Worm (Caenorhabditis elegans) whole organism, L4 larva: ENCODE data around the gene Y69A2AR.47.

Experiments
- D1046.2 ChIP-seq: fragments of 200-800 bp; sonication (Bioruptor generic); IDR thresholded peaks from 2 replicates; pipeline ENCODE4 v1.3.6; 2022; ENCODE audit warnings: missing genetic modification characterization, missing compliant biosample characterization
- F37D6.2 ChIP-seq: sonication (generic microtip); optimal IDR thresholded peaks from 2 replicates; lab custom pipeline; 2016; ENCODE audit warnings: mild to moderate bottlenecking, missing genetic modification characterization, missing compliant biosample characterization
- F44E2.7 ChIP-seq: fragments of 200-800 bp; sonication (Bioruptor generic); IDR thresholded peaks from 2 replicates; pipeline ENCODE4 v2.1.2; 2022; ENCODE audit warnings: missing genetic modification characterization, missing compliant biosample characterization
- F49E8.2 ChIP-seq: sonication (generic microtip); optimal IDR thresholded peaks from 2 replicates; lab custom pipeline; 2016; ENCODE audit warnings: missing compliant biosample characterization, mild to moderate bottlenecking, missing genetic modification characterization, borderline replicate concordance
- Y105C5A.15 ChIP-seq: fragments of 200-800 bp; sonication (Bioruptor generic); IDR thresholded peaks from 2 replicates; pipeline ENCODE4 v1.3.6; 2022; ENCODE audit warnings: missing genetic modification characterization, missing compliant biosample characterization
- Y48G9A.11 ChIP-seq: fragments of 200-800 bp; sonication (Bioruptor generic); IDR thresholded peaks from 2 replicates; pipeline ENCODE4 v1.3.6; 2022; ENCODE audit warnings: missing genetic modification reagents, missing genetic modification characterization, missing compliant biosample characterization
- Y5F2A.4 ChIP-seq: fragments of 200-800 bp; sonication (Bioruptor generic); optimal IDR thresholded peaks from 2 replicates; lab custom pipeline; 2018; ENCODE audit warnings: mild to moderate bottlenecking, missing genetic modification characterization, missing compliant biosample characterization
- Y75B8A.6 ChIP-seq: fragments of 200-800 bp; sonication (Bioruptor generic); IDR thresholded peaks from 2 replicates; pipeline ENCODE4 v1.3.6; 2022; ENCODE audit warnings: missing genetic modification reagents, missing genetic modification characterization, missing compliant biosample characterization
- ZK337.2 ChIP-seq: fragments of 200-800 bp; sonication (Bioruptor generic); IDR thresholded peaks from 2 replicates; pipeline ENCODE4 v1.3.6; 2022; ENCODE audit warnings: missing genetic modification reagents, missing genetic modification characterization, missing compliant biosample characterization
- ZK546.5 ChIP-seq, 2 experiments: sonication (generic microtip); optimal IDR thresholded peaks; 2 replicates each; lab custom pipeline; 2017; ENCODE audit warnings: missing biosample characterization in 2 of 2, missing genetic modification characterization in 2 of 2
- aly-2 ChIP-seq: sonication (generic microtip); optimal IDR thresholded peaks from 2 replicates; lab custom pipeline; 2018; ENCODE audit warnings: missing biosample characterization, missing genetic modification characterization
- ama-1 ChIP-seq: fragments of 150-350 bp; optimal IDR thresholded peaks from 2 replicates; lab custom pipeline; 2014; ENCODE audit warnings: inconsistent platforms, mixed read lengths
- ceh-20 ChIP-seq: fragments of 200-800 bp; sonication (Bioruptor generic); IDR thresholded peaks from 2 replicates; pipeline ENCODE4 v1.3.6; 2022; ENCODE audit warnings: missing genetic modification reagents, missing genetic modification characterization, missing compliant biosample characterization
- ceh-28 ChIP-seq: fragments of 150-350 bp; optimal IDR thresholded peaks from 2 replicates; lab custom pipeline; 2014; ENCODE audit warnings: missing biosample characterization, missing genetic modification reagents, missing genetic modification characterization
- cey-2 ChIP-seq: sonication (generic microtip); optimal IDR thresholded peaks from 3 replicates; lab custom pipeline; 2017; ENCODE audit warnings: missing genetic modification characterization, mild to moderate bottlenecking, missing compliant biosample characterization, antibody characterized with exemption, borderline replicate concordance; ENCODE audit not compliant: insufficient read depth
- ctbp-1 ChIP-seq: fragments of 200-800 bp; sonication (Bioruptor generic); IDR thresholded peaks from 2 replicates; pipeline ENCODE4 v1.3.6; 2022; ENCODE audit warnings: missing genetic modification reagents, missing genetic modification characterization, missing compliant biosample characterization
- daf-12 ChIP-seq: fragments of 150-350 bp; optimal IDR thresholded peaks from 2 replicates; lab custom pipeline; 2014; ENCODE audit warnings: missing biosample characterization, missing genetic modification reagents, missing genetic modification characterization
- daf-16 ChIP-seq, 3 experiments: sonication (generic microtip); optimal IDR thresholded peaks; 2 replicates each; lab custom pipeline; 2016 to 2017; ENCODE audit warnings: missing genetic modification characterization in 3 of 3, missing genetic modification reagents in 3 of 3, mild to moderate bottlenecking in 2 of 3, missing compliant biosample characterization in 2 of 3, missing biosample characterization in 1 of 3, moderate library complexity in 1 of 3
- dmd-6 ChIP-seq: fragments of 200-800 bp; sonication (Bioruptor generic); IDR thresholded peaks from 2 replicates; pipeline ENCODE4 v1.3.6; 2022; ENCODE audit warnings: missing genetic modification reagents, missing genetic modification characterization, missing compliant biosample characterization
- dpl-1 ChIP-seq: fragments of 150-350 bp; optimal IDR thresholded peaks from 2 replicates; lab custom pipeline; 2014; ENCODE audit warnings: missing biosample characterization, missing genetic modification reagents, missing genetic modification characterization
- fos-1 ChIP-seq: fragments of 150-350 bp; optimal IDR thresholded peaks from 2 replicates; lab custom pipeline; 2014; ENCODE audit warnings: missing biosample characterization, missing genetic modification characterization
- gei-8 ChIP-seq: fragments of 200-800 bp; sonication (Bioruptor generic); optimal IDR thresholded peaks from 2 replicates; lab custom pipeline; 2018; ENCODE audit warnings: mild to moderate bottlenecking, missing genetic modification characterization, missing compliant biosample characterization
- hif-1 ChIP-seq, 2 experiments: sonication (generic microtip); optimal IDR thresholded peaks; 2 replicates each; lab custom pipeline; 2016 to 2017; ENCODE audit warnings: missing compliant biosample characterization in 2 of 2, missing genetic modification characterization in 2 of 2, missing genetic modification reagents in 2 of 2, missing genotype in 2 of 2, mild to moderate bottlenecking in 1 of 2
- hlh-11 ChIP-seq: fragments of 200-800 bp; sonication (Bioruptor generic); optimal IDR thresholded peaks from 2 replicates; lab custom pipeline; 2018; ENCODE audit warnings: mild to moderate bottlenecking, missing genetic modification characterization, missing compliant biosample characterization
- hlh-30 ChIP-seq: sonication (generic microtip); optimal IDR thresholded peaks from 2 replicates; lab custom pipeline; 2017; ENCODE audit warnings: antibody characterized with exemption, mild to moderate bottlenecking, missing genetic modification characterization, missing compliant biosample characterization; ENCODE audit not compliant: insufficient read depth
- lim-7 ChIP-seq: fragments of 200-800 bp; sonication (Bioruptor generic); IDR thresholded peaks from 2 replicates; pipeline ENCODE4 v1.3.6; 2022; ENCODE audit warnings: missing genetic modification characterization, missing compliant biosample characterization
- lin-1 ChIP-seq: fragments of 200-800 bp; sonication (Bioruptor generic); IDR thresholded peaks from 2 replicates; pipeline ENCODE4 v1.3.6; 2022; ENCODE audit warnings: missing genetic modification reagents, missing genetic modification characterization, missing compliant biosample characterization
- lin-29 ChIP-seq: fragments of 200-800 bp; sonication (Bioruptor generic); IDR thresholded peaks from 2 replicates; pipeline ENCODE4 v1.3.6; 2022; ENCODE audit warnings: missing genetic modification reagents, missing genetic modification characterization, missing compliant biosample characterization
- lin-38 ChIP-seq: fragments of 200-800 bp; sonication (Bioruptor generic); IDR thresholded peaks from 2 replicates; pipeline ENCODE4 v1.3.6; 2022; ENCODE audit warnings: missing genetic modification reagents, missing genetic modification characterization, missing compliant biosample characterization
- lsy-2 ChIP-seq, 2 experiments: fragments of 150-350 bp in 1 of 2; sonication (generic microtip) in 1 of 2; optimal IDR thresholded peaks; 2 replicates each; lab custom pipeline; 2014 to 2017; ENCODE audit warnings: missing biosample characterization in 2 of 2, missing genetic modification characterization in 2 of 2
- madf-5 ChIP-seq, 2 experiments: fragments of 200-800 bp; sonication (Bioruptor generic); IDR thresholded peaks; 2 replicates each; pipeline ENCODE4 v1.3.6; 2022; ENCODE audit warnings: missing compliant biosample characterization in 2 of 2, missing genetic modification characterization in 2 of 2
- mdt-29 ChIP-seq: fragments of 200-800 bp; sonication (Bioruptor generic); IDR thresholded peaks from 2 replicates; pipeline ENCODE4 v1.3.6; 2022; ENCODE audit warnings: missing genetic modification reagents, missing genetic modification characterization, missing compliant biosample characterization
- mep-1 ChIP-seq: fragments of 150-350 bp; sonication (generic microtip); optimal IDR thresholded peaks from 3 replicates; lab custom pipeline; 2014; ENCODE audit warnings: missing biosample characterization, missing genetic modification characterization
- mxl-2 ChIP-seq: fragments of 200-800 bp; sonication (Bioruptor generic); conservative IDR thresholded peaks from 2 replicates; pipeline ENCODE4 v1.3.6; 2022; ENCODE audit warnings: missing genetic modification reagents, missing genetic modification characterization, missing compliant biosample characterization
- mxl-3 ChIP-seq: fragments of 200-800 bp; sonication (Bioruptor generic); optimal IDR thresholded peaks from 2 replicates; lab custom pipeline; 2018; ENCODE audit warnings: mild to moderate bottlenecking, missing genetic modification characterization, missing compliant biosample characterization
- nhr-102 ChIP-seq: sonication (generic microtip); optimal IDR thresholded peaks from 2 replicates; lab custom pipeline; 2016; ENCODE audit warnings: mild to moderate bottlenecking, missing genetic modification characterization, moderate library complexity, missing compliant biosample characterization
- nhr-41 ChIP-seq: fragments of 200-800 bp; sonication (Bioruptor generic); IDR thresholded peaks from 2 replicates; pipeline ENCODE4 v1.3.6; 2022; ENCODE audit warnings: missing genetic modification reagents, missing genetic modification characterization, missing compliant biosample characterization
- nhr-48 ChIP-seq: sonication (generic microtip); optimal IDR thresholded peaks from 2 replicates; lab custom pipeline; 2016; ENCODE audit warnings: mild to moderate bottlenecking, missing genetic modification characterization, missing compliant biosample characterization
- nhr-6 ChIP-seq: fragments of 150-350 bp; optimal IDR thresholded peaks from 2 replicates; lab custom pipeline; 2014; ENCODE audit warnings: missing biosample characterization, missing genetic modification characterization
- nhr-77 ChIP-seq: fragments of 150-350 bp; optimal IDR thresholded peaks from 2 replicates; lab custom pipeline; 2014; ENCODE audit warnings: missing biosample characterization, missing genetic modification characterization
- php-3 ChIP-seq: fragments of 200-800 bp; sonication (Bioruptor generic); IDR thresholded peaks from 2 replicates; pipeline ENCODE4 v1.3.6; 2022; ENCODE audit warnings: missing genetic modification reagents, missing genetic modification characterization, missing compliant biosample characterization
- sdz-12 ChIP-seq: fragments of 200-800 bp; sonication (Bioruptor generic); optimal IDR thresholded peaks from 2 replicates; lab custom pipeline; 2018; ENCODE audit warnings: mild to moderate bottlenecking, missing genetic modification characterization, missing compliant biosample characterization
- spr-1 ChIP-seq: sonication (generic microtip); optimal IDR thresholded peaks from 2 replicates; lab custom pipeline; 2016; ENCODE audit warnings: mild to moderate bottlenecking, missing genetic modification characterization, missing compliant biosample characterization
- tag-97 ChIP-seq: fragments of 200-800 bp; sonication (Bioruptor generic); IDR thresholded peaks from 2 replicates; pipeline ENCODE4 v1.3.6; 2022; ENCODE audit warnings: missing genetic modification characterization, missing compliant biosample characterization
- unc-130 ChIP-seq: sonication (generic microtip); optimal IDR thresholded peaks from 2 replicates; lab custom pipeline; 2016; ENCODE audit warnings: missing genetic modification reagents, missing genetic modification characterization, missing compliant biosample characterization
- unc-39 ChIP-seq: sonication (generic microtip); optimal IDR thresholded peaks from 2 replicates; lab custom pipeline; 2017; ENCODE audit warnings: missing biosample characterization, missing genetic modification characterization
- vab-7 ChIP-seq: fragments of 200-800 bp; sonication (Bioruptor generic); IDR thresholded peaks from 2 replicates; pipeline ENCODE4 v1.3.6; 2022; ENCODE audit warnings: missing genetic modification reagents, missing genetic modification characterization, missing compliant biosample characterization
- zfp-2 ChIP-seq: sonication (generic microtip); optimal IDR thresholded peaks from 2 replicates; lab custom pipeline; 2016; ENCODE audit warnings: mild to moderate bottlenecking, missing genetic modification characterization, missing compliant biosample characterization
- zfp-3 ChIP-seq: fragments of 200-800 bp; sonication (Bioruptor generic); conservative IDR thresholded peaks from 2 replicates; pipeline ENCODE4 v1.3.6; 2022; ENCODE audit warnings: missing genetic modification reagents, missing genetic modification characterization, missing compliant biosample characterization
- zip-11 ChIP-seq: fragments of 200-800 bp; sonication (Bioruptor generic); IDR thresholded peaks from 2 replicates; pipeline ENCODE4 v1.3.6; 2022; ENCODE audit warnings: missing genetic modification characterization, missing compliant biosample characterization
- zip-2 ChIP-seq: fragments of 150-350 bp; optimal IDR thresholded peaks from 2 replicates; lab custom pipeline; 2014; ENCODE audit warnings: missing biosample characterization, missing genetic modification characterization

The Y69A2AR.47 gene

DNA sequence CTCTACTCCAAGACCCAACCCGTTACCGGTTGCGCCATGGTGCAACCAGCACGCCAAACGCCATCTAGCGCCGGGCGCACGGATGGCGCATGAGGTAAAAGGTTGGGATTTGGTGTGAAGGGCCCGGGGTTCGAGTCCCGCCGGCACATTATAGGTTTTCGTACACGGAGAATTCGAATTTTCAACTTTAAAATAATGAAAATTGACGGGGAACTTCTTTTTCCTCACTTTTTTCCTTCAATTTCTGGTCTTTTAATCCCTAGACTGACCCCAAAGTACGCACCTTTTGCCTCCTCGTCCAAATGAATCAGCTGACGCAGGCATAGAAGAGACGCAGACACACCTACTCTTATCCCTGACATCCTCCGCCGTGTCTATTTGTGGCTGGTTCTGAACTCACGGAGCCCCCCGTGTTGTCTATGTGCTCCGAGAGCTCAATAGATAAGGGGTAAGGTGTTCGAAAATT, 6.1 kb downstream of the Y69A2AR.47 start:
- no peak for TF ChIP-seq hif-1 (tag; optimal IDR thresholded peaks at IDR 0.05; lab: Kevin White, UChicago)
- no peak for TF ChIP-seq D1046.2 (GFP tag; lab: Robert Waterston, UW)
- TF ChIP-seq nhr-48 (tag; lab: Kevin White, UChicago): no peak
- TF ChIP-seq daf-12 (tag; lab: Kevin White, UChicago): no peak
- no peak for TF ChIP-seq F49E8.2
- TF ChIP-seq mdt-29 (GFP tag; lab: Robert Waterston, UW): no peak
- no peak for TF ChIP-seq daf-16 (GFP tag; optimal IDR thresholded peaks at IDR 0.05; lab: Kevin White, UChicago)
- TF ChIP-seq daf-16 (tag; optimal IDR thresholded peaks at IDR 0.05; lab: Kevin White, UChicago): peak; percentile 15
- TF ChIP-seq fos-1 (tag; lab: Kevin White, UChicago): no peak
- TF ChIP-seq spr-1: no peak
- peak; percentile 57; the same call in 1 of the 2 replicates for TF ChIP-seq Y48G9A.11 (GFP tag; lab: Robert Waterston, UW)
- TF ChIP-seq ceh-20 (GFP tag; lab: Robert Waterston, UW): no peak; the same call in 1 of the 2 replicates
- TF ChIP-seq nhr-6: no peak
- TF ChIP-seq F37D6.2 (tag; lab: Kevin White, UChicago): no peak
- no peak for TF ChIP-seq tag-97 (GFP tag; lab: Robert Waterston, UW)
- no peak for TF ChIP-seq dpl-1 (GFP tag; lab: Kevin White, UChicago)
- peak; percentile 81 for TF ChIP-seq hlh-11 (tag; lab: Kevin White, UChicago)
- TF ChIP-seq ceh-28: no peak
- TF ChIP-seq zfp-2: no peak
- TF ChIP-seq mxl-2 (GFP tag; lab: Robert Waterston, UW): no peak
- no peak for TF ChIP-seq unc-130 (GFP tag; lab: Kevin White, UChicago)
- TF ChIP-seq sdz-12 (GFP tag; lab: Kevin White, UChicago): no peak
- no peak for TF ChIP-seq ZK337.2 (GFP tag; lab: Robert Waterston, UW)
- TF ChIP-seq nhr-41 (GFP tag; lab: Robert Waterston, UW): peak; percentile 33; the same call in 1 of the 2 replicates
- no peak for TF ChIP-seq lin-29
- TF ChIP-seq Y105C5A.15 (GFP tag; lab: Robert Waterston, UW): no peak
- TF ChIP-seq zfp-3 (GFP tag; lab: Robert Waterston, UW): no peak
- no peak for TF ChIP-seq php-3
- no peak for TF ChIP-seq lin-1
- peak; percentile 37 for TF ChIP-seq lin-38 (GFP tag; lab: Robert Waterston, UW)
- TF ChIP-seq mxl-3 (GFP tag; lab: Kevin White, UChicago): no peak
- no peak for TF ChIP-seq unc-39
- TF ChIP-seq Y5F2A.4: no peak
- TF ChIP-seq ZK546.5 (tag; optimal IDR thresholded peaks at IDR 0.05; lab: Kevin White, UChicago): no peak
- no peak for TF ChIP-seq zip-11 (GFP tag; lab: Robert Waterston, UW)
- TF ChIP-seq aly-2 (tag; lab: Kevin White, UChicago): no peak
- TF ChIP-seq nhr-77: peak; percentile 31
- TF ChIP-seq ama-1 (lab: Kevin White, UChicago): peak; percentile 28
- TF ChIP-seq Y75B8A.6 (GFP tag; lab: Robert Waterston, UW): no peak
- no peak for TF ChIP-seq ctbp-1 (GFP tag; lab: Robert Waterston, UW)
- peak; percentile 89 for TF ChIP-seq hlh-30 (tag; lab: Kevin White, UChicago)
- no peak for TF ChIP-seq nhr-102 (tag; lab: Kevin White, UChicago)
- peak in 1 of 2 experiments; percentile 46 for TF ChIP-seq lsy-2 (tag; optimal IDR thresholded peaks at IDR 0.05; lab: Kevin White, UChicago)
- TF ChIP-seq lim-7 (GFP tag; lab: Robert Waterston, UW): 0 out of 2 replicates have a peak, but pooled peaks have one; percentile 31
- TF ChIP-seq madf-5 (GFP tag; IDR thresholded peaks at IDR 0.05; lab: Robert Waterston, UW): no peak
- TF ChIP-seq gei-8 (GFP tag; lab: Kevin White, UChicago): no peak
- TF ChIP-seq zip-2 (tag; lab: Kevin White, UChicago): no peak
- TF ChIP-seq F44E2.7 (GFP tag; lab: Robert Waterston, UW): no peak
- no peak for TF ChIP-seq vab-7 (GFP tag; lab: Robert Waterston, UW)
- TF ChIP-seq mep-1 (tag; lab: Kevin White, UChicago): peak; percentile 2
- no peak for TF ChIP-seq cey-2
- TF ChIP-seq dmd-6 (GFP tag; lab: Robert Waterston, UW): peak; percentile 23; the same call in 1 of the 2 replicates
